Fruit fly (Drosophila melanogaster): ENCODE data around the gene CG34140.
A peak's percentile ranks its signal among the peaks of the same experiment; 100 is the strongest.

Gene CG34140

DNA sequence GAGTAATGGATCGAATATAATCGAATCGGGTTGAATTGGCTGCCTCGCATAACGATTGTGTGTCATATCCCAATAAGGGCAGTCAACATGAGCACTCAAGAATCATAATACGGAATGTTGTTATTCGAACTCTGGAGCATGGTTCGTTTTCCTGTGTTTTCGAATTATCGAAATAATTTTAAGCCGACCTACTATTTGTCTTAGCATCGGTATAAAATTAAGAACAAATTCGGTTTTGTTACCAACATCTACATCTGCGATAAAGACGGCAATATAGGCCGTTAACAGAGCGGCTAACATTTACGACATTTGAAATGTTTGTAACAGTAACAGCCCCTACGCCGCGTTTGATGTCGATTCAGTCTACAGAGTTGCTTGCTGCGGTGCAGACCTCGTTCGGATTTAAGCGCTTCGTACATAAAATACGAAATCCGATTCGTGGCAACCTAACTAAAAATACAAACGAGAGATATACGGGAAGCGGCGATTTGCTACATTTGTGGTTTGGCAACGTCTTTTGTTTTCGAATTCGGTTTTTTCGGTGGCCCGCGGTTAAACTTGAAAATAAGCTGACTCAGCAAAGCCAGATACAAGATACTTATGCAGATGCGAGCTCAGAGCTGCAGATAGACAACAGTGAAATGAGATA, 23.7 kb downstream of the CG34140 start (continued):
- TF ChIP-seq CG3032 (tag; optimal IDR thresholded peaks at IDR 0.05) (no peak), ss (GFP tag; optimal IDR thresholded peaks at IDR 0.05) (peak in 1 of 2 experiments; percentile 14), CG1621 (tag; optimal IDR thresholded peaks at IDR 0.05) (no peak), achi (GFP tag; optimal IDR thresholded peaks at IDR 0.05) (no peak), lz (GFP tag; optimal IDR thresholded peaks at IDR 0.05) (no peak), eg (GFP tag; IDR thresholded peaks at IDR 0.05) (no peak; the same call in 2 of the 3 replicates), CG9139 (GFP tag; optimal IDR thresholded peaks at IDR 0.05) (no peak), salr (GFP tag; optimal IDR thresholded peaks at IDR 0.05) (no peak), CG10669 (GFP tag; optimal IDR thresholded peaks at IDR 0.05) (no peak), net (GFP tag; optimal IDR thresholded peaks at IDR 0.05) (peak; percentile 1), Smox (GFP tag; optimal IDR thresholded peaks at IDR 0.05) (no peak), CG32006 (GFP tag; optimal IDR thresholded peaks at IDR 0.05) (no peak), OdsH (GFP tag; optimal IDR thresholded peaks at IDR 0.05) (no peak), dac (GFP tag; optimal IDR thresholded peaks at IDR 0.05) (no peak), CG11762 (GFP tag; optimal IDR thresholded peaks at IDR 0.05; ENCODE audit: insufficient read depth) (no peak), Sox14 (GFP tag; optimal IDR thresholded peaks at IDR 0.05) (no peak), Eip78C (GFP tag) (peak; percentile 51), Eip75B (GFP tag; optimal IDR thresholded peaks at IDR 0.05) (no peak), CG34406 (GFP tag; optimal IDR thresholded peaks at IDR 0.05) (no peak), Sox102F (GFP tag; optimal IDR thresholded peaks at IDR 0.05) (peak; percentile 8), CG6808 (GFP tag; optimal IDR thresholded peaks at IDR 0.05) (no peak), Ets21C (GFP tag; optimal IDR thresholded peaks at IDR 0.05) (no peak), Ets96B (tag; optimal IDR thresholded peaks at IDR 0.05) (no peak), CG31627 (GFP tag; optimal IDR thresholded peaks at IDR 0.05) (no peak)

DNA sequence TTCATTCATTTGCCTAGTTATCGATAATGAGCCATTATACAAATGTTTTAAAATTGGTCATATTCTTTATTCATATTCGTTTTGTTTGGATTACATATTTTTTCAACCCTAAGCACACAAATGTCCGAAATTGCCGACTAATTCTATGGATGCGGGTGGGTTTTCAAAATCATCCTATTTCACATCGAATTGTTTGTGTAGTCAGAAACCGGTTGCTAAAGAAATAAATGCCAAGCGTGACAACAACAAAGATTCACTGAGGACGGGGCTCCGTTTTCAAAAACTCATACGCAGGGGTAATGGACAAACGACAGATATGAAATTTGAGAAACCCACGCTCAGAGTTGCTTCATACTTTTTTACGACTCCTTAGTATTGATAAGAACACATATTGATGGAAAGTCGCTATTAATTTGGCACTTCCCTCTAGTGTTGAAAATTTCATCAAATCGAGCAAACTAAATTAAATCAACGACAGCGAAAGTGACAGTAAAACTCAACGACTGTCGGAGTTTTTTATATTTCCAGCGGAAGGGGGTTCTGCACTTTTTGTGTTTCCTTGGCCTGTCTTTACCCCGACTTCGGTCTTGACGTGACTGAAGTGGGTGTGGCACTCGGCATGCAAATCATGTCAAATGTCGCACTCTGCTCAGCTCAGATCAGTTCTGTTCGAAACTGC, 24.7 kb downstream of the CG34140 start:
- TF ChIP-seq ss (GFP tag; optimal IDR thresholded peaks at IDR 0.05) (peak in 1 of 2 experiments; percentile 17), fkh (GFP tag; optimal IDR thresholded peaks at IDR 0.05) (peak; percentile 24), Blimp-1 (GFP tag; optimal IDR thresholded peaks at IDR 0.05) (peak; percentile 60), Eip78C (GFP tag) (peak; percentile 22), Lpt (GFP tag; optimal IDR thresholded peaks at IDR 0.05) (no peak), Ets21C (GFP tag; optimal IDR thresholded peaks at IDR 0.05) (no peak), Hr38 (GFP tag; optimal IDR thresholded peaks at IDR 0.05) (no peak)

DNA sequence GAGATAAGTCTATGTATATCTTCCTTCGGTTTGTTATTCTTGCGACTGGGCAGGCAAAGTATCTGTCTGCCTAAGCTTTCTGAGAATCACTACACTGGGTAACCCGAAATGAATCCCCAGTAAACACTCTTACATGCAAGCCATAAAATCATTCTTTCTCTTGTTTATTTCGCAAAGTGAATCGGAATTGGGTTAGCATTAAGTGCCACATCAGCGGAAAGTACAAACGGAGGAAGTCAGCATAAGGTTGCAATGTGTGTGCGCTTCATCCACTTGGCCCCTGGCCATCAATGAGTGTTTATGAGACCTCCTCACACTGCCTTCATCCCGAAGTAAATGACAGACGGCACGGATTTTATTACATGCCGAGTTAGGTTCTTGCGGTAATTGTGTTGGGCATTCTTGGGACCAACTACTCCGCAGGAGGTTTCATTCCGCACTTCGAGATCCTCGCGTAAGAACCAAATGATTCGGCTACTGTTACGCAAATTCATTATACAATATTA, 26.5 kb downstream of the CG34140 start:
- TF ChIP-seq CG3032 (tag; optimal IDR thresholded peaks at IDR 0.05) (no peak), lz (GFP tag; optimal IDR thresholded peaks at IDR 0.05) (no peak), ss (GFP tag; optimal IDR thresholded peaks at IDR 0.05) (no peak), OdsH (GFP tag; optimal IDR thresholded peaks at IDR 0.05) (no peak)

DNA sequence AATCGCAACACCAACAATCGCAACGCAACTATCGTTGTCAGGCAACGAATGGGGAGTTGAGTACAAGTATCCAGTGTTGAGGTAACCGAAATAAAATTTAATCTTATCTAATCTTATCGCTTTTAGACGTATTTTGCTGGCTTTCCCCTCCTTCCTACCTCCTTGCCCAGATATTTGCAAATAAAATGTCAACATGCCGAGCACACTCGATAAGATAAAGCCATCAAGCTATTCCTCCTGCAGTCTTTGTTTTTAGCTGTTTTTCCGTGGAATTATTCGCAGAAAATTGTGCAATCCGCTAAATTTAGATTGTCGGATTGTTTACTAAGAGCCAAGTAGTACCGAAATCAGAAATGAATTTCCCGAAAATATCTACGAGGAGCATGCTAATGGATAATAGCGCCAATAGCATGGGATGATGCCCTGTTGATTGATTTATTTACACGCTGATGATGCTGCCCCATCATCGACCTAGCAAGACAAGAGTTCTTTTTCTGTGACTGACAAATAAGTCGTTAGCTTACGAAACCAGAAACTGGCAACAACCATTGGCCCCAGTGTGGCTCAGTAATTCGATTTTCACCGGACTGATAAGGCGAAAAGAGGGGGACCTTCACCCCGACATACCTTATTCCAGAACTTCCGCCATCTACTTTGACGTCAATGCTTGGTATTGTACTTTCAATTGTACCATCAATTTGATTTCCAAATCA, 27.5 kb downstream of the CG34140 start:
- TF ChIP-seq esn (GFP tag; optimal IDR thresholded peaks at IDR 0.05) (peak; percentile 30), CG6163 (GFP tag; IDR thresholded peaks at IDR 0.05) (peak; percentile 42; the same call in 1 of the 3 replicates), CG6854 (GFP tag; optimal IDR thresholded peaks at IDR 0.05) (peak; percentile 21), Sox14 (GFP tag; optimal IDR thresholded peaks at IDR 0.05) (peak; percentile 53), Ets96B (tag; optimal IDR thresholded peaks at IDR 0.05) (no peak), CG4318 (GFP tag; optimal IDR thresholded peaks at IDR 0.05) (no peak), Eip78C (GFP tag) (peak; percentile 63), CG10669 (GFP tag; optimal IDR thresholded peaks at IDR 0.05) (peak; percentile 4), ss (GFP tag; optimal IDR thresholded peaks at IDR 0.05) (peak in 1 of 2 experiments; percentile 10), CG6276 (GFP tag; optimal IDR thresholded peaks at IDR 0.05) (no peak), CG6792 (GFP tag; optimal IDR thresholded peaks at IDR 0.05) (peak; percentile 15), vri (GFP tag; optimal IDR thresholded peaks at IDR 0.05) (peak; percentile 99), CG11762 (GFP tag; optimal IDR thresholded peaks at IDR 0.05; ENCODE audit: insufficient read depth) (no peak), Eip93F (GFP tag; optimal IDR thresholded peaks at IDR 0.05) (peak; percentile 69), CG6808 (GFP tag; optimal IDR thresholded peaks at IDR 0.05) (peak; percentile 25), achi (GFP tag; optimal IDR thresholded peaks at IDR 0.05) (no peak), fkh (GFP tag; optimal IDR thresholded peaks at IDR 0.05) (peak; percentile 89)

All from whole organism, prepupa.